Fruit fly (Drosophila melanogaster) whole organism, embryonic: ENCODE results near the gene CG12990.

Experiments used
- Bgb ChIP-seq: fragments of 200-800 bp; sonication (Bioruptor generic); IDR thresholded peaks from 2 replicates; pipeline ENCODE4 v1.3.6; 2022; ENCODE audit warnings: missing biosample characterization, missing genetic modification characterization; ENCODE audit not compliant: partially characterized antibody
- Blimp-1 ChIP-seq: fragments of 200-800 bp; sonication (Bioruptor generic); optimal IDR thresholded peaks from 3 replicates; lab custom pipeline; 2018; ENCODE audit warnings: missing biosample characterization, missing genetic modification characterization, mild to moderate bottlenecking, moderate library complexity, missing genetic modification reagents
- CG10321 ChIP-seq: fragments of 200-800 bp; sonication (Bioruptor generic); IDR thresholded peaks from 2 replicates; pipeline ENCODE4 v1.3.6; 2022; ENCODE audit warnings: missing biosample characterization, missing genetic modification characterization
- CG10462 ChIP-seq: fragments of 200-800 bp; sonication (Bioruptor generic); optimal IDR thresholded peaks from 2 replicates; lab custom pipeline; 2016; ENCODE audit warnings: missing biosample characterization, missing genetic modification characterization
- CG11504 ChIP-seq: fragments of 200-800 bp; sonication (Bioruptor generic); optimal IDR thresholded peaks from 3 replicates; lab custom pipeline; 2019; ENCODE audit warnings: missing biosample characterization, mild to moderate bottlenecking, missing genetic modification characterization, moderate library complexity
- CG12071 ChIP-seq: fragments of 200-800 bp; sonication (Bioruptor generic); optimal IDR thresholded peaks from 3 replicates; lab custom pipeline; 2018; ENCODE audit warnings: missing biosample characterization, mild to moderate bottlenecking, missing genetic modification characterization
- CG12744 ChIP-seq: fragments of 200-800 bp; sonication (Bioruptor generic); optimal IDR thresholded peaks from 2 replicates; lab custom pipeline; 2016; ENCODE audit warnings: missing biosample characterization, missing genetic modification characterization
- CG13775 ChIP-seq: fragments of 200-800 bp; sonication (Bioruptor generic); optimal IDR thresholded peaks from 3 replicates; lab custom pipeline; 2017; ENCODE audit warnings: missing biosample characterization, mild to moderate bottlenecking, missing genetic modification characterization
- CG15601 ChIP-seq: fragments of 200-800 bp; sonication (Bioruptor generic); optimal IDR thresholded peaks from 3 replicates; lab custom pipeline; 2019; ENCODE audit warnings: missing biosample characterization, mild to moderate bottlenecking, missing genetic modification characterization, moderate library complexity
- CG1602 ChIP-seq: fragments of 200-800 bp; sonication (Bioruptor generic); optimal IDR thresholded peaks from 3 replicates; lab custom pipeline; 2016; ENCODE audit warnings: missing biosample characterization, missing genetic modification characterization
- CG17912 ChIP-seq: fragments of 200-800 bp; sonication (Bioruptor generic); optimal IDR thresholded peaks from 2 replicates; lab custom pipeline; 2018; ENCODE audit warnings: missing biosample characterization, mild to moderate bottlenecking, missing genetic modification characterization
- CG18011 ChIP-seq: fragments of 200-800 bp; sonication (Bioruptor generic); optimal IDR thresholded peaks from 2 replicates; lab custom pipeline; 2017; ENCODE audit warnings: missing biosample characterization, missing genetic modification characterization, mild to moderate bottlenecking, moderate library complexity, missing genotype
- CG2202 ChIP-seq: fragments of 200-800 bp; sonication (Bioruptor generic); optimal IDR thresholded peaks from 2 replicates; lab custom pipeline; 2018; ENCODE audit warnings: missing biosample characterization, mild to moderate bottlenecking, missing genetic modification characterization
- CG32532 ChIP-seq: fragments of 200-800 bp; sonication (Bioruptor generic); IDR thresholded peaks from 2 replicates; pipeline ENCODE4 v1.3.6; 2022; ENCODE audit warnings: missing biosample characterization, missing genetic modification characterization
- CG34224 ChIP-seq: fragments of 200-800 bp; sonication (Bioruptor generic); IDR thresholded peaks from 3 replicates; pipeline ENCODE4 v1.3.6; 2022; ENCODE audit warnings: missing biosample characterization, missing genetic modification characterization; ENCODE audit not compliant: partially characterized antibody
- CG34376 ChIP-seq: fragments of 200-800 bp; sonication (Bioruptor generic); optimal IDR thresholded peaks from 2 replicates; lab custom pipeline; 2018; ENCODE audit warnings: missing biosample characterization, mild to moderate bottlenecking, missing genetic modification characterization
- CG4617 ChIP-seq: fragments of 200-800 bp; sonication (Bioruptor generic); optimal IDR thresholded peaks from 3 replicates; lab custom pipeline; 2016; ENCODE audit warnings: missing biosample characterization, missing genetic modification characterization, borderline replicate concordance
- CG4730 ChIP-seq: fragments of 200-800 bp; sonication (Bioruptor generic); IDR thresholded peaks from 2 replicates; pipeline ENCODE4 v1.3.6; 2022; ENCODE audit warnings: missing biosample characterization, missing genetic modification characterization
- CG4854 ChIP-seq: fragments of 200-800 bp; sonication (Bioruptor generic); optimal IDR thresholded peaks from 2 replicates; lab custom pipeline; 2016; ENCODE audit warnings: missing biosample characterization, missing genetic modification characterization, inconsistent platforms
- CG9797 ChIP-seq: fragments of 200-800 bp; sonication (Bioruptor generic); optimal IDR thresholded peaks from 3 replicates; lab custom pipeline; 2018; ENCODE audit warnings: missing biosample characterization, mild to moderate bottlenecking, missing genetic modification characterization
- ERR ChIP-seq: fragments of 200-800 bp; sonication (Bioruptor generic); optimal IDR thresholded peaks from 2 replicates; lab custom pipeline; 2016; ENCODE audit warnings: missing biosample characterization, missing genetic modification characterization
- Elba2 ChIP-seq: fragments of 200-800 bp; sonication (Bioruptor generic); optimal IDR thresholded peaks from 3 replicates; lab custom pipeline; 2016; ENCODE audit warnings: missing biosample characterization, missing genetic modification characterization
- Fer2 ChIP-seq: fragments of 200-800 bp; sonication (Bioruptor generic); optimal IDR thresholded peaks from 2 replicates; lab custom pipeline; 2018; ENCODE audit warnings: missing biosample characterization, mild to moderate bottlenecking, missing genetic modification characterization, moderate library complexity
- GATAe ChIP-seq: fragments of 200-800 bp; sonication (Bioruptor generic); conservative IDR thresholded peaks from 2 replicates; pipeline ENCODE4 v1.3.6; 2022; ENCODE audit warnings: missing biosample characterization, missing genetic modification characterization
- Hr51 ChIP-seq, 2 experiments: fragments of 200-800 bp; sonication (Bioruptor generic); optimal IDR thresholded peaks; 2 replicates in 1 of 2; 3 replicates in 1 of 2; lab custom pipeline; 2016 to 2018; ENCODE audit warnings: missing biosample characterization in 2 of 2, missing genetic modification characterization in 2 of 2, mild to moderate bottlenecking in 1 of 2, moderate library complexity in 1 of 2
- Max ChIP-seq: fragments of 200-800 bp; sonication (Bioruptor generic); optimal IDR thresholded peaks from 2 replicates; lab custom pipeline; 2016; ENCODE audit warnings: missing biosample characterization, mild to moderate bottlenecking, missing genetic modification characterization
- NC2α ChIP-seq: fragments of 200-800 bp; sonication (Bioruptor generic); optimal IDR thresholded peaks from 2 replicates; lab custom pipeline; 2016; ENCODE audit warnings: missing biosample characterization, missing genetic modification characterization
- Oli ChIP-seq: fragments of 200-800 bp; sonication (Bioruptor generic); optimal IDR thresholded peaks from 2 replicates; lab custom pipeline; 2018; ENCODE audit warnings: missing biosample characterization, mild to moderate bottlenecking, missing genetic modification characterization, moderate library complexity
- Pdp1 ChIP-seq, 2 experiments: fragments of 200-800 bp; sonication (Bioruptor generic); optimal IDR thresholded peaks; 3 replicates each; lab custom pipeline; 2016; ENCODE audit warnings: missing biosample characterization in 2 of 2, missing genetic modification characterization in 2 of 2, mild to moderate bottlenecking in 1 of 2, moderate library complexity in 1 of 2
- abd-A ChIP-seq: fragments of 200-800 bp; sonication (Bioruptor generic); optimal IDR thresholded peaks from 3 replicates; lab custom pipeline; 2019; ENCODE audit warnings: missing biosample characterization, mild to moderate bottlenecking, missing genetic modification characterization, moderate library complexity
- ase ChIP-seq: fragments of 200-800 bp; sonication (Bioruptor generic); IDR thresholded peaks from 3 replicates; pipeline ENCODE4 v1.3.6; 2022; ENCODE audit warnings: missing biosample characterization, missing genetic modification characterization
- bcd ChIP-seq: fragments of 200-800 bp; sonication (Bioruptor generic); optimal IDR thresholded peaks from 2 replicates; lab custom pipeline; 2017; ENCODE audit warnings: missing biosample characterization, mild to moderate bottlenecking, missing genetic modification characterization
- br ChIP-seq: fragments of >200 bp; optimal IDR thresholded peaks from 2 replicates; lab custom pipeline; 2017
- cato ChIP-seq: fragments of 200-800 bp; sonication (Bioruptor generic); optimal IDR thresholded peaks from 2 replicates; lab custom pipeline; 2016; ENCODE audit warnings: missing biosample characterization, missing genetic modification characterization, borderline replicate concordance
- crp ChIP-seq, 2 experiments: fragments of 200-800 bp; sonication (Bioruptor generic); optimal IDR thresholded peaks; 2 replicates in 1 of 2; 3 replicates in 1 of 2; lab custom pipeline; 2017; ENCODE audit warnings: missing biosample characterization in 2 of 2, missing genetic modification characterization in 2 of 2, mild to moderate bottlenecking in 1 of 2, moderate library complexity in 1 of 2
- dmrt11E ChIP-seq: fragments of 200-800 bp; sonication (Bioruptor generic); optimal IDR thresholded peaks from 3 replicates; lab custom pipeline; 2018; ENCODE audit warnings: missing biosample characterization, mild to moderate bottlenecking, missing genetic modification characterization, moderate library complexity
- jing ChIP-seq: fragments of 200-800 bp; sonication (Bioruptor generic); optimal IDR thresholded peaks from 2 replicates; lab custom pipeline; 2018; ENCODE audit warnings: missing biosample characterization, mild to moderate bottlenecking, missing genetic modification characterization
- nerfin-2 ChIP-seq: fragments of 200-800 bp; sonication (Bioruptor generic); IDR thresholded peaks from 2 replicates; pipeline ENCODE4 v1.3.6; 2022; ENCODE audit warnings: missing biosample characterization, missing genetic modification characterization; ENCODE audit not compliant: partially characterized antibody
- nmo ChIP-seq: fragments of 200-800 bp; sonication (Bioruptor generic); optimal IDR thresholded peaks from 2 replicates; lab custom pipeline; 2018; ENCODE audit warnings: missing biosample characterization, mild to moderate bottlenecking, missing genetic modification characterization, moderate library complexity
- pho ChIP-seq: fragments of 200-800 bp; sonication (Bioruptor generic); optimal IDR thresholded peaks from 2 replicates; lab custom pipeline; 2016; ENCODE audit warnings: missing biosample characterization, missing genetic modification characterization
- pzg ChIP-seq: fragments of 200-800 bp; sonication (Bioruptor generic); optimal IDR thresholded peaks from 3 replicates; lab custom pipeline; 2018; ENCODE audit warnings: missing biosample characterization, mild to moderate bottlenecking, missing genetic modification characterization, moderate library complexity
- sens-2 ChIP-seq: fragments of 200-800 bp; sonication (Bioruptor generic); IDR thresholded peaks from 2 replicates; pipeline ENCODE4 v1.3.6; 2022; ENCODE audit warnings: missing biosample characterization, missing genetic modification characterization
- slbo ChIP-seq: fragments of 200-800 bp; sonication (Bioruptor generic); IDR thresholded peaks from 2 replicates; pipeline ENCODE4 v1.3.6; 2022; ENCODE audit warnings: missing biosample characterization, missing genetic modification characterization
- ssp ChIP-seq: fragments of 200-800 bp; sonication (Bioruptor generic); IDR thresholded peaks from 2 replicates; pipeline ENCODE4 v1.3.6; 2022; ENCODE audit warnings: missing biosample characterization, missing genetic modification characterization
- tgo ChIP-seq: fragments of 200-800 bp; sonication (Bioruptor generic); IDR thresholded peaks from 3 replicates; pipeline ENCODE4 v1.3.6; 2022; ENCODE audit warnings: missing biosample characterization, missing genetic modification characterization
- vvl ChIP-seq: fragments of 200-800 bp; sonication (Bioruptor generic); IDR thresholded peaks from 2 replicates; pipeline ENCODE4 v1.3.6; 2022; ENCODE audit warnings: missing biosample characterization, missing genetic modification characterization
- yki ChIP-seq: fragments of >200 bp; optimal IDR thresholded peaks from 3 replicates; lab custom pipeline; 2018
- zen2 ChIP-seq: fragments of 200-800 bp; sonication (Bioruptor generic); IDR thresholded peaks from 3 replicates; pipeline ENCODE4 v1.3.6; 2022; ENCODE audit warnings: missing biosample characterization, missing genetic modification characterization; ENCODE audit not compliant: partially characterized antibody

The CG12990 gene

dm6 chrX:17702738-17703570 lies 31.3 kb upstream of the CG12990 start, which contains the start of the genes CG8188 and par-6 (continued):
- TF ChIP-seq abd-A (tag; lab: Kevin White, UChicago) (no peak), CG18011 (GFP tag; lab: Kevin White, UChicago) (peak; percentile 59), CG13775 (GFP tag; lab: Kevin White, UChicago) (peak; percentile 91), CG32532 (GFP tag; lab: Robert Waterston, UW) (peak; percentile 90), CG11504 (peak; percentile 82), ase (GFP tag; lab: Robert Waterston, UW) (peak; percentile 67; the same call in 2 of the 3 replicates), ERR (GFP tag; lab: Kevin White, UChicago) (peak; percentile 54), CG12744 (GFP tag; lab: Kevin White, UChicago) (peak; percentile 81), CG4730 (GFP tag; lab: Robert Waterston, UW) (peak; percentile 78), CG17912 (peak; percentile 74), CG4854 (GFP tag; lab: Kevin White, UChicago) (peak; percentile 76), Blimp-1 (GFP tag; lab: Kevin White, UChicago) (peak; percentile 69), ssp (GFP tag; lab: Robert Waterston, UW) (peak; percentile 79), GATAe (GFP tag; lab: Robert Waterston, UW) (no peak), CG34376 (GFP tag; lab: Kevin White, UChicago) (peak; percentile 87), Hr51 (GFP tag; optimal IDR thresholded peaks at IDR 0.05; lab: Kevin White, UChicago) (peak; percentile 82 to 83), zen2 (GFP tag; lab: Robert Waterston, UW) (no peak; the same call in 2 of the 3 replicates), NC2α (GFP tag; lab: Kevin White, UChicago) (peak; percentile 71), CG10462 (GFP tag; lab: Kevin White, UChicago) (peak; percentile 65), pho (GFP tag; lab: Kevin White, UChicago) (peak; percentile 85), Max (GFP tag; lab: Kevin White, UChicago) (peak; percentile 68), CG34224 (GFP tag; lab: Robert Waterston, UW) (peak; percentile 52), slbo (GFP tag; lab: Robert Waterston, UW) (peak; percentile 94), jing (GFP tag; lab: Kevin White, UChicago) (peak; percentile 55), cato (peak; percentile 71), br (no peak), nmo (GFP tag; lab: Kevin White, UChicago) (peak; percentile 87), CG15601 (peak; percentile 68), pzg (GFP tag; lab: Kevin White, UChicago) (peak; percentile 47), Oli (tag; lab: Kevin White, UChicago) (peak; percentile 87), Pdp1 (GFP tag; optimal IDR thresholded peaks at IDR 0.05; lab: Kevin White, UChicago) (peak; percentile 86 to 92), yki (lab: Kevin White, UChicago) (no peak), CG1602 (GFP tag; lab: Kevin White, UChicago) (peak; percentile 90), CG12071 (GFP tag; lab: Kevin White, UChicago) (no peak), tgo (GFP tag; lab: Robert Waterston, UW) (peak; percentile 88), Bgb (GFP tag; lab: Robert Waterston, UW) (peak; percentile 68), nerfin-2 (GFP tag; lab: Robert Waterston, UW) (peak; percentile 58; the same call in 1 of the 2 replicates), CG2202 (peak; percentile 75), CG9797 (GFP tag; lab: Kevin White, UChicago) (peak; percentile 68), sens-2 (GFP tag; lab: Robert Waterston, UW) (peak; percentile 80), CG4617 (peak; percentile 35), crp (GFP tag; optimal IDR thresholded peaks at IDR 0.05; lab: Kevin White, UChicago) (peak in 1 of 2 experiments; percentile 32), Fer2 (peak; percentile 78), CG10321 (GFP tag; lab: Robert Waterston, UW) (peak; percentile 58; the same call in 1 of the 2 replicates), vvl (GFP tag; lab: Robert Waterston, UW) (peak; percentile 92), Elba2 (GFP tag; lab: Kevin White, UChicago) (peak; percentile 89), bcd (GFP tag; lab: Kevin White, UChicago) (peak; percentile 79), dmrt11E (tag; lab: Kevin White, UChicago) (peak; percentile 85)
